Worm (Caenorhabditis elegans): ENCODE data around the gene F59A7.7.

ce11 chrV:2022374-2022773, 10.5 kb downstream of the F59A7.7 start, which contains the start of gene F59A7.5:
- TF ChIP-seq him-1 (tag; optimal IDR thresholded peaks at IDR 0.05) = no peak
- TF ChIP-seq W03F9.2 (tag; optimal IDR thresholded peaks at IDR 0.05) = no peak
